Worm (Caenorhabditis elegans) whole organism, late embryonic: Measurements from ENCODE around the gene epi-1.
"Not testable (repeated sequence)": the region's sequence is repeated elsewhere in the genome, so short reads cannot be mapped to it uniquely, and the experiment has no call there.

Source experiments
- C08G9.2 ChIP-seq: sonication (generic microtip); optimal IDR thresholded peaks from 2 replicates; lab custom pipeline; 2016; ENCODE audit warnings: mild to moderate bottlenecking, missing genetic modification characterization, moderate library complexity, missing compliant biosample characterization
- C38D4.7 ChIP-seq: fragments of 200-800 bp; sonication (Bioruptor generic); optimal IDR thresholded peaks from 2 replicates; lab custom pipeline; 2018; ENCODE audit warnings: mild to moderate bottlenecking, missing genetic modification characterization, moderate library complexity, missing compliant biosample characterization
- F13H6.1 ChIP-seq: sonication (generic microtip); optimal IDR thresholded peaks from 2 replicates; lab custom pipeline; 2016; ENCODE audit warnings: missing genetic modification characterization, missing compliant biosample characterization
- K02D7.2 ChIP-seq: sonication (generic microtip); optimal IDR thresholded peaks from 2 replicates; lab custom pipeline; 2017; ENCODE audit warnings: mild to moderate bottlenecking, missing genetic modification characterization, missing compliant biosample characterization
- K09A11.1 ChIP-seq: sonication (generic microtip); optimal IDR thresholded peaks from 2 replicates; lab custom pipeline; 2017; ENCODE audit warnings: antibody characterized with exemption, mild to moderate bottlenecking, missing genetic modification characterization, missing compliant biosample characterization; ENCODE audit not compliant: insufficient read depth
- T23F11.4 ChIP-seq: fragments of 200-800 bp; sonication (Bioruptor generic); optimal IDR thresholded peaks from 2 replicates; lab custom pipeline; 2018; ENCODE audit warnings: mild to moderate bottlenecking, missing genetic modification characterization, missing compliant biosample characterization
- ama-1 ChIP-seq: fragments of 150-350 bp; optimal IDR thresholded peaks from 2 replicates; lab custom pipeline; 2014
- ceh-14 ChIP-seq: sonication (generic microtip); optimal IDR thresholded peaks from 2 replicates; lab custom pipeline; 2016; ENCODE audit warnings: missing genotype, missing genetic modification characterization, missing compliant biosample characterization
- ceh-19 ChIP-seq: fragments of 200-800 bp; sonication (Bioruptor generic); optimal IDR thresholded peaks from 2 replicates; lab custom pipeline; 2018; ENCODE audit warnings: mild to moderate bottlenecking, missing genetic modification characterization, missing compliant biosample characterization
- ceh-30 ChIP-seq: fragments of 150-350 bp; optimal IDR thresholded peaks from 2 replicates; lab custom pipeline; 2014; ENCODE audit warnings: missing biosample characterization, missing genetic modification characterization
- ceh-31 ChIP-seq: sonication (generic microtip); optimal IDR thresholded peaks from 2 replicates; lab custom pipeline; 2016; ENCODE audit warnings: missing genetic modification characterization, missing compliant biosample characterization
- ceh-34 ChIP-seq: sonication (generic microtip); optimal IDR thresholded peaks from 2 replicates; lab custom pipeline; 2016; ENCODE audit warnings: mild to moderate bottlenecking, missing genetic modification characterization, missing compliant biosample characterization
- ceh-45 ChIP-seq: fragments of 200-800 bp; sonication (Bioruptor generic); IDR thresholded peaks from 2 replicates; pipeline ENCODE4 v1.3.6; 2022; ENCODE audit warnings: missing genetic modification reagents, missing genetic modification characterization, missing compliant biosample characterization
- ceh-48 ChIP-seq: sonication (generic microtip); optimal IDR thresholded peaks from 2 replicates; lab custom pipeline; 2016; ENCODE audit warnings: missing genetic modification characterization, inconsistent platforms, missing compliant biosample characterization
- ceh-6 ChIP-seq: fragments of 200-800 bp; sonication (Bioruptor generic); optimal IDR thresholded peaks from 2 replicates; lab custom pipeline; 2018; ENCODE audit warnings: mild to moderate bottlenecking, missing genetic modification characterization, missing compliant biosample characterization
- ceh-9 ChIP-seq: sonication (generic microtip); optimal IDR thresholded peaks from 2 replicates; lab custom pipeline; 2016; ENCODE audit warnings: mild to moderate bottlenecking, missing genetic modification characterization, inconsistent platforms, missing compliant biosample characterization
- dmd-4 ChIP-seq: sonication (generic microtip); optimal IDR thresholded peaks from 2 replicates; lab custom pipeline; 2016; ENCODE audit warnings: borderline replicate concordance, missing genetic modification characterization, missing compliant biosample characterization
- dve-1 ChIP-seq: sonication (generic microtip); optimal IDR thresholded peaks from 2 replicates; lab custom pipeline; 2017; ENCODE audit warnings: antibody characterized with exemption, mild to moderate bottlenecking, missing genetic modification characterization, missing compliant biosample characterization
- elt-4 ChIP-seq: sonication (generic microtip); optimal IDR thresholded peaks from 2 replicates; lab custom pipeline; 2016; ENCODE audit warnings: missing genetic modification characterization, missing compliant biosample characterization
- ets-4 ChIP-seq: sonication (generic microtip); optimal IDR thresholded peaks from 2 replicates; lab custom pipeline; 2016; ENCODE audit warnings: missing genetic modification characterization, missing compliant biosample characterization
- fkh-10 ChIP-seq: fragments of 150-350 bp; optimal IDR thresholded peaks from 2 replicates; lab custom pipeline; 2014; ENCODE audit warnings: missing biosample characterization, missing genetic modification reagents, missing genetic modification characterization
- fkh-6 ChIP-seq: sonication (generic microtip); optimal IDR thresholded peaks from 2 replicates; lab custom pipeline; 2016; ENCODE audit warnings: missing genetic modification characterization, missing compliant biosample characterization
- gmeb-2 ChIP-seq: sonication (generic microtip); optimal IDR thresholded peaks from 2 replicates; lab custom pipeline; 2016; ENCODE audit warnings: missing genetic modification characterization, inconsistent platforms, missing compliant biosample characterization
- hlh-13 ChIP-seq: fragments of 200-800 bp; sonication (Bioruptor generic); optimal IDR thresholded peaks from 2 replicates; lab custom pipeline; 2018; ENCODE audit warnings: mild to moderate bottlenecking, missing genetic modification characterization, missing compliant biosample characterization
- lim-6 ChIP-seq: sonication (generic microtip); optimal IDR thresholded peaks from 2 replicates; lab custom pipeline; 2016; ENCODE audit warnings: missing genetic modification characterization, missing compliant biosample characterization
- madf-2 ChIP-seq: sonication (generic microtip); optimal IDR thresholded peaks from 2 replicates; lab custom pipeline; 2017; ENCODE audit warnings: missing genetic modification characterization, missing compliant biosample characterization
- mec-3 ChIP-seq: sonication (generic microtip); optimal IDR thresholded peaks from 2 replicates; lab custom pipeline; 2016; ENCODE audit warnings: borderline replicate concordance, missing genetic modification characterization, missing compliant biosample characterization
- nhr-11 ChIP-seq: fragments of 150-350 bp; optimal IDR thresholded peaks from 2 replicates; lab custom pipeline; 2014; ENCODE audit warnings: missing biosample characterization, missing genetic modification characterization
- pat-9 ChIP-seq: fragments of 200-800 bp; sonication (Bioruptor generic); optimal IDR thresholded peaks from 2 replicates; lab custom pipeline; 2018; ENCODE audit warnings: mild to moderate bottlenecking, missing genetic modification characterization, moderate library complexity, missing compliant biosample characterization
- pax-1 ChIP-seq: fragments of 150-350 bp; optimal IDR thresholded peaks from 2 replicates; lab custom pipeline; 2014; ENCODE audit warnings: missing biosample characterization, missing genetic modification characterization
- pha-2 ChIP-seq: sonication (generic microtip); optimal IDR thresholded peaks from 2 replicates; lab custom pipeline; 2017; ENCODE audit warnings: mild to moderate bottlenecking, missing genetic modification characterization, missing compliant biosample characterization
- pha-4 ChIP-seq: fragments of 150-350 bp; optimal IDR thresholded peaks from 2 replicates; lab custom pipeline; 2018; ENCODE audit warnings: missing biosample characterization, missing genetic modification reagents, missing genetic modification characterization
- pqm-1 ChIP-seq: sonication (generic microtip); optimal IDR thresholded peaks from 2 replicates; lab custom pipeline; 2016; ENCODE audit warnings: missing genetic modification characterization, missing compliant biosample characterization
- pros-1 ChIP-seq: fragments of 150-350 bp; optimal IDR thresholded peaks from 2 replicates; lab custom pipeline; 2014; ENCODE audit warnings: missing biosample characterization, missing genetic modification reagents, missing genetic modification characterization
- ref-2 ChIP-seq: sonication (generic microtip); optimal IDR thresholded peaks from 2 replicates; lab custom pipeline; 2016; ENCODE audit warnings: missing genetic modification characterization, missing compliant biosample characterization
- sox-2 ChIP-seq: fragments of 200-800 bp; sonication (Bioruptor generic); IDR thresholded peaks from 2 replicates; pipeline ENCODE4 v1.3.6; 2022; ENCODE audit warnings: missing genetic modification reagents, missing genetic modification characterization, missing compliant biosample characterization
- sox-4 ChIP-seq: sonication (generic microtip); optimal IDR thresholded peaks from 2 replicates; lab custom pipeline; 2017; ENCODE audit warnings: mild to moderate bottlenecking, missing genetic modification characterization, inconsistent platforms, missing compliant biosample characterization
- tbx-2 ChIP-seq: sonication (generic microtip); optimal IDR thresholded peaks from 2 replicates; lab custom pipeline; 2016; ENCODE audit warnings: missing genetic modification characterization, missing compliant biosample characterization
- tbx-7 ChIP-seq: sonication (generic microtip); optimal IDR thresholded peaks from 2 replicates; lab custom pipeline; 2016; ENCODE audit warnings: missing genotype, missing genetic modification characterization, missing compliant biosample characterization
- zip-5 ChIP-seq: sonication (generic microtip); optimal IDR thresholded peaks from 2 replicates; lab custom pipeline; 2016; ENCODE audit warnings: missing genetic modification characterization, missing compliant biosample characterization

The epi-1 gene

ce11 chrIV:10654047-10654446 lies 12.6 kb upstream of the epi-1 start, which contains the start of gene glb-19:
glb-19 (minus strand) TSS chrIV:10654147.
- not testable (repeated sequence) for TF ChIP-seq tbx-7 (tag; lab: Kevin White, UChicago); sox-2 (GFP tag; lab: Robert Waterston, UW); pat-9 (tag; lab: Kevin White, UChicago)

ce11 chrIV:10656770-10657323 lies 9.8 kb upstream of the epi-1 start, which contains the start of gene K08C7.1:
K08C7.1 (plus strand) TSS chrIV:10656812.
- TF ChIP-seq nhr-11 (tag; lab: Kevin White, UChicago) = no peak
- no peak for TF ChIP-seq T23F11.4 (GFP tag; lab: Kevin White, UChicago)
- no peak for TF ChIP-seq fkh-10 (GFP tag; lab: Kevin White, UChicago)
- no peak for TF ChIP-seq ceh-14
- no peak for TF ChIP-seq ceh-6
- no peak for TF ChIP-seq dve-1 (tag; lab: Kevin White, UChicago)

- TF ChIP-seq C08G9.2 = no peak
- TF ChIP-seq gmeb-2 (tag; lab: Kevin White, UChicago) = no peak
- TF ChIP-seq mec-3 (tag; lab: Kevin White, UChicago) = no peak
- no peak for TF ChIP-seq ceh-30 (tag; lab: Kevin White, UChicago)
- TF ChIP-seq ceh-34 (tag; lab: Kevin White, UChicago) = no peak
- TF ChIP-seq pax-1 (tag; lab: Kevin White, UChicago) = no peak
- TF ChIP-seq tbx-2 (tag; lab: Kevin White, UChicago) = no peak
- no peak for TF ChIP-seq ceh-48 (tag; lab: Kevin White, UChicago)
- TF ChIP-seq madf-2 (tag; lab: Kevin White, UChicago) = no peak
- no peak for TF ChIP-seq ceh-45 (GFP tag; lab: Robert Waterston, UW)
- TF ChIP-seq ref-2 (tag; lab: Kevin White, UChicago) = no peak
- no peak for TF ChIP-seq K02D7.2
- TF ChIP-seq dmd-4 (tag; lab: Kevin White, UChicago) = no peak
- TF ChIP-seq ceh-9 = no peak
- no peak for TF ChIP-seq zip-5
- no peak for TF ChIP-seq pros-1 (tag; lab: Kevin White, UChicago)
- no peak for TF ChIP-seq ceh-6
These were observed 5.6 kb upstream of the epi-1 start for ce11 chrIV:10661072-10661471.

ce11 chrIV:10661760-10662159 lies 4.9 kb upstream of the epi-1 start, which contains the start of gene fmo-1:
fmo-1 (plus strand) TSS chrIV:10661857.
- no peak for TF ChIP-seq pros-1 (tag; lab: Kevin White, UChicago)

- TF ChIP-seq elt-4 (tag; lab: Kevin White, UChicago) (no peak), T23F11.4 (GFP tag; lab: Kevin White, UChicago) (no peak), ceh-31 (tag; lab: Kevin White, UChicago) (no peak), madf-2 (tag; lab: Kevin White, UChicago) (no peak), lim-6 (tag; lab: Kevin White, UChicago) (no peak), fkh-10 (GFP tag; lab: Kevin White, UChicago) (no peak)
- TF ChIP-seq, all 69 proteins: peak for 0
These were observed 2.5 kb upstream of the epi-1 start, which contains the start of gene K08C7.7 for ce11 chrIV:10664134-10664533. K08C7.7 (plus strand) TSS chrIV:10664434.

- TF ChIP-seq F13H6.1 (no peak), ceh-6 (no peak), ama-1 (no peak)
- TF ChIP-seq, all 69 proteins: peak for 0
These were observed 1.9 kb downstream of the epi-1 start for ce11 chrIV:10668561-10668960.

ce11 chrIV:10680379-10680778 lies 13.8 kb downstream of the epi-1 start, which contains the start of gene K08C7.4:
K08C7.4 (minus strand) TSS chrIV:10680479.
- TF ChIP-seq ceh-48 (tag; lab: Kevin White, UChicago) (no peak), tbx-2 (tag; lab: Kevin White, UChicago) (no peak), hlh-13 (GFP tag; lab: Kevin White, UChicago) (no peak), gmeb-2 (tag; lab: Kevin White, UChicago) (no peak), sox-4 (tag; lab: Kevin White, UChicago) (no peak), ama-1 (no peak), pha-4 (tag; lab: Kevin White, UChicago) (no peak), T23F11.4 (GFP tag; lab: Kevin White, UChicago) (no peak), K09A11.1 (no peak), C38D4.7 (GFP tag; lab: Kevin White, UChicago) (no peak), madf-2 (tag; lab: Kevin White, UChicago) (no peak), ets-4 (no peak), ceh-19 (GFP tag; lab: Kevin White, UChicago) (no peak), fkh-6 (tag; lab: Kevin White, UChicago) (no peak), pha-2 (tag; lab: Kevin White, UChicago) (no peak), K02D7.2 (no peak), pqm-1 (tag; lab: Kevin White, UChicago) (no peak)
